Worm (Caenorhabditis elegans): ENCODE measurements around the gene F46F5.8.

ce11 chrII:868240-868864 is 46.9 kb upstream of the F46F5.8 start, which contains the start of gene fbxc-51:
- no peak for TF ChIP-seq pes-1 (GFP tag; IDR thresholded peaks at IDR 0.05)
- no peak for TF ChIP-seq hnd-1 (tag; optimal IDR thresholded peaks at IDR 0.05)
- no peak for TF ChIP-seq hmbx-1 (tag; optimal IDR thresholded peaks at IDR 0.05)
- no peak for TF ChIP-seq ama-1 (optimal IDR thresholded peaks at IDR 0.05)
- no peak for TF ChIP-seq aly-1 (tag; optimal IDR thresholded peaks at IDR 0.05)
- no peak for TF ChIP-seq sea-1 (GFP tag; conservative IDR thresholded peaks at IDR 0.05)

Measured in whole organism, early embryonic.